Fruit fly (Drosophila melanogaster) Kc167 (cell line): ENCODE data around the gene CG4907.

Experiments used
- Sin3A ChIP-seq: fragments of >200 bp; optimal IDR thresholded peaks from 2 replicates; lab custom pipeline; 2018; ENCODE audit warnings: missing external identifiers
- h ChIP-seq: fragments of >200 bp; optimal IDR thresholded peaks from 3 replicates; lab custom pipeline; 2018; ENCODE audit warnings: missing external identifiers
- psq ChIP-seq: fragments of >200 bp; optimal IDR thresholded peaks from 2 replicates; lab custom pipeline; 2017; ENCODE audit warnings: missing external identifiers

DNA sequence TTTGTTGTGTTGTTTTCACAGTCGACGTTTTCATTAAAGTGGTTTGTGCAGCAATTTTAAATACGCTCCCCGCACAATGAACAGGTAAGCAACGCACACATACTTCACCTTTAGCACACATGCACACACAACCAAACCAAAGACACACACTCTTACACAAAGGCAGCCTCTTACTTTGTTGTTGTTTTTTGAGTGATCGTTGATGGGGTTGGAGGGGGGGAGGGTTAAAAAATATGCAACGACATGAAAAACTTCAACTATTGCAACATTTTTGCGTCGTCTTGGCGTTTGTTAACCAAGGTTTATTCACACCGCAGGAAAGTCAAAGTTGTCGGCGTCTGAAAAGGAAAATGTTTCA lies 42.6 kb downstream of the CG4907 start:
- TF ChIP-seq Sin3A (lab: Kevin White, UChicago) (no peak), psq (lab: Kevin White, UChicago) (no peak), h (no peak)
